Worm (Caenorhabditis elegans): ENCODE data around the gene Y9C2UA.1.

Gene Y9C2UA.1

DNA sequence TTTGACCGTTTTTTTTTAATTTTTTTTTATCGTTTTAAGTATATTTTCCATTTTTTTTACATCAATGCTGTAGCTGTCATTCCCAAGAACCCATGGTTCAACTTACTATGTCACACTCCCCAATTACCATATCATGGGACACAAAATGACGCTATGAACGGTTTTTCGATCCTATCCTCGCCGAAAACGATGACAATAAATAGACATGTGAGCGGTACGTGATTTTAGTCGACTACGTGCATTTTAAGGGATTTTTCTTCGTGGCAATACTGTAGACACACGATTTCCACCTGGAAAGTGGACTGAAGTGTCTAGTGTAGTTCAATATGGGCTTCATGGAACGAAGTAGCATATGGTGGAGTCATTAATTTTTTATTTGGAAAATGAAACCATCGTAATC lies 16.8 kb downstream of the Y9C2UA.1 start (continued):
- TF ChIP-seq lin-13 (GFP tag; optimal IDR thresholded peaks at IDR 0.05) = no peak
- no peak for TF ChIP-seq egl-27 (tag; optimal IDR thresholded peaks at IDR 0.05)
- no peak for TF ChIP-seq tag-97 (GFP tag; IDR thresholded peaks at IDR 0.05)
- no peak for TF ChIP-seq ctbp-1 (GFP tag; IDR thresholded peaks at IDR 0.05)
- TF ChIP-seq nhr-77 (tag; optimal IDR thresholded peaks at IDR 0.05) = no peak
- no peak for TF ChIP-seq attf-4 (tag; optimal IDR thresholded peaks at IDR 0.05)
- TF ChIP-seq saeg-2 (GFP tag; IDR thresholded peaks at IDR 0.05) = no peak
- TF ChIP-seq zfp-3 (GFP tag; conservative IDR thresholded peaks at IDR 0.05) = no peak

DNA sequence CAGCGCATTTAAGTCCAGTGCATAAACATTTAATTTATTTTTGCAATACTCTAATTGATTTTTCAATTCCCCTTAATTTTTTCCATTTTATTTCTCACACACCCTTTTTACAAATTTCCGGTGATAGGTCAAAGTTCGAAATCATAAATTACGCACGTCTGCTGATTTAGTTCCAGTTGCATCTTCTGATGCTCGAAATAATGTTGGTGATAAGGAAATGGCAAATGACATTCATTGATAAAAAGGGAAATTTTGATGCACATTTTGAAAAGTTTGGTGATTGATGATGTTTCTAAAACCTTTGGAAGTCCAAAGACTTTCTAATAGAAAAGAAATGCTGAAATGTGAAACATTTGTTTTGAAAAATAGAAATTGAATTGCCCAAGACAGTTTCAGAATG lies 17.7 kb downstream of the Y9C2UA.1 start:
- TF ChIP-seq ztf-7 (tag; optimal IDR thresholded peaks at IDR 0.05) (peak; percentile 86), F44E2.7 (GFP tag; IDR thresholded peaks at IDR 0.05) (no peak), egl-43 (GFP tag; IDR thresholded peaks at IDR 0.05) (no peak), unc-130 (GFP tag; optimal IDR thresholded peaks at IDR 0.05) (no peak), tag-97 (GFP tag; IDR thresholded peaks at IDR 0.05) (no peak), nhr-28 (tag; optimal IDR thresholded peaks at IDR 0.05) (peak; percentile 53), F49E8.2 (tag; optimal IDR thresholded peaks at IDR 0.05; ENCODE audit: borderline replicate concordance) (no peak), nhr-41 (GFP tag; IDR thresholded peaks at IDR 0.05) (no peak), nhr-11 (tag; optimal IDR thresholded peaks at IDR 0.05) (no peak), pqm-1 (tag; optimal IDR thresholded peaks at IDR 0.05) (peak; percentile 96), lin-1 (GFP tag; IDR thresholded peaks at IDR 0.05) (no peak), jun-1 (tag; optimal IDR thresholded peaks at IDR 0.05) (no peak), Y5F2A.4 (GFP tag; optimal IDR thresholded peaks at IDR 0.05) (no peak), nhr-111 (GFP tag; optimal IDR thresholded peaks at IDR 0.05) (no peak), Y48G9A.11 (GFP tag; IDR thresholded peaks at IDR 0.05) (no peak), ceh-62 (tag; optimal IDR thresholded peaks at IDR 0.05) (no peak), fkh-10 (GFP tag; optimal IDR thresholded peaks at IDR 0.05) (no peak), F26F4.8 (GFP tag; conservative IDR thresholded peaks at IDR 0.05) (no peak), T26A8.4 (GFP tag; IDR thresholded peaks at IDR 0.05) (no peak), ceh-44 (GFP tag; IDR thresholded peaks at IDR 0.05) (no peak), mxl-3 (GFP tag; optimal IDR thresholded peaks at IDR 0.05) (no peak), attf-4 (tag; optimal IDR thresholded peaks at IDR 0.05) (no peak), sdz-12 (GFP tag; optimal IDR thresholded peaks at IDR 0.05) (no peak), ceh-32 (tag; optimal IDR thresholded peaks at IDR 0.05; ENCODE audit: poor library complexity) (no peak), cey-2 (tag; optimal IDR thresholded peaks at IDR 0.05; ENCODE audit: borderline replicate concordance, insufficient read depth) (no peak), nhr-77 (tag; optimal IDR thresholded peaks at IDR 0.05) (no peak), nhr-76 (tag; optimal IDR thresholded peaks at IDR 0.05) (no peak), mdt-29 (GFP tag; IDR thresholded peaks at IDR 0.05) (no peak), unc-62 (GFP tag; optimal IDR thresholded peaks at IDR 0.05 in 1 of 2) (no peak), unc-62 (tag; optimal IDR thresholded peaks at IDR 0.05) (no peak), saeg-2 (GFP tag; IDR thresholded peaks at IDR 0.05) (no peak), mdl-1 (tag; optimal IDR thresholded peaks at IDR 0.05) (no peak), tra-1 (GFP tag; IDR thresholded peaks at IDR 0.05) (no peak), daf-16 (GFP tag; optimal IDR thresholded peaks at IDR 0.05) (no peak), daf-16 (tag; optimal IDR thresholded peaks at IDR 0.05) (peak; percentile 16), zfp-3 (GFP tag; conservative IDR thresholded peaks at IDR 0.05) (no peak), ces-1 (GFP tag; optimal IDR thresholded peaks at IDR 0.05) (no peak), lin-29 (GFP tag; IDR thresholded peaks at IDR 0.05) (no peak), zag-1 (tag; optimal IDR thresholded peaks at IDR 0.05) (no peak), set-16 (GFP tag; IDR thresholded peaks at IDR 0.05) (no peak), T20F7.1 (GFP tag; optimal IDR thresholded peaks at IDR 0.05) (no peak), hlh-11 (tag; optimal IDR thresholded peaks at IDR 0.05) (peak; percentile 52), vab-7 (GFP tag; IDR thresholded peaks at IDR 0.05) (no peak), aha-1 (tag) (peak; percentile 81), ceh-20 (GFP tag; IDR thresholded peaks at IDR 0.05) (no peak; the same call in 1 of the 2 replicates), snpc-4 (tag; optimal IDR thresholded peaks at IDR 0.05) (no peak), hif-1 (tag; optimal IDR thresholded peaks at IDR 0.05) (peak in 1 of 2 experiments; percentile 64), egl-27 (tag; optimal IDR thresholded peaks at IDR 0.05) (no peak)
